Fruit fly (Drosophila melanogaster) whole organism, embryonic: Measurements from ENCODE around the gene CG43052.

ENCODE experiments used
- Asciz ChIP-seq: fragments of 200-800 bp; sonication (Bioruptor generic); optimal IDR thresholded peaks from 2 replicates; lab custom pipeline; 2017; ENCODE audit warnings: missing biosample characterization, mild to moderate bottlenecking, missing genetic modification characterization, missing genetic modification reagents
- CG10654 ChIP-seq: fragments of 200-800 bp; sonication (Bioruptor generic); optimal IDR thresholded peaks from 2 replicates; lab custom pipeline; 2016; ENCODE audit warnings: missing biosample characterization, missing genetic modification characterization
- CG11398 ChIP-seq: fragments of 200-800 bp; sonication (Bioruptor generic); optimal IDR thresholded peaks from 2 replicates; lab custom pipeline; 2016; ENCODE audit warnings: missing biosample characterization, missing genetic modification characterization
- CG12071 ChIP-seq: fragments of 200-800 bp; sonication (Bioruptor generic); optimal IDR thresholded peaks from 3 replicates; lab custom pipeline; 2018; ENCODE audit warnings: missing biosample characterization, mild to moderate bottlenecking, missing genetic modification characterization
- CG15269 ChIP-seq: fragments of 200-800 bp; sonication (Bioruptor generic); optimal IDR thresholded peaks from 2 replicates; lab custom pipeline; 2018; ENCODE audit warnings: missing biosample characterization, mild to moderate bottlenecking, missing genetic modification characterization, moderate library complexity
- CG1529 ChIP-seq: fragments of 200-800 bp; sonication (Bioruptor generic); optimal IDR thresholded peaks from 3 replicates; lab custom pipeline; 2018; ENCODE audit warnings: missing biosample characterization, missing genetic modification characterization
- CG15514 ChIP-seq: fragments of 200-800 bp; sonication (Bioruptor generic); optimal IDR thresholded peaks from 3 replicates; lab custom pipeline; 2017; ENCODE audit warnings: missing biosample characterization, missing genetic modification characterization, mild to moderate bottlenecking, moderate library complexity, missing genetic modification reagents
- CG1792 ChIP-seq: fragments of 200-800 bp; sonication (Bioruptor generic); optimal IDR thresholded peaks from 2 replicates; lab custom pipeline; 2016; ENCODE audit warnings: missing biosample characterization, missing genetic modification characterization
- CG31388 ChIP-seq: fragments of 200-800 bp; sonication (Bioruptor generic); optimal IDR thresholded peaks from 2 replicates; lab custom pipeline; 2016; ENCODE audit warnings: missing biosample characterization, missing genetic modification characterization
- CG4617 ChIP-seq: fragments of 200-800 bp; sonication (Bioruptor generic); optimal IDR thresholded peaks from 3 replicates; lab custom pipeline; 2016; ENCODE audit warnings: missing biosample characterization, missing genetic modification characterization, borderline replicate concordance
- CG7839 ChIP-seq: fragments of 200-800 bp; sonication (Bioruptor generic); optimal IDR thresholded peaks from 3 replicates; lab custom pipeline; 2018; ENCODE audit warnings: missing biosample characterization, mild to moderate bottlenecking, missing genetic modification characterization, moderate library complexity
- CG9797 ChIP-seq: fragments of 200-800 bp; sonication (Bioruptor generic); optimal IDR thresholded peaks from 3 replicates; lab custom pipeline; 2018; ENCODE audit warnings: missing biosample characterization, mild to moderate bottlenecking, missing genetic modification characterization
- CkIIα-i1 ChIP-seq: fragments of 200-800 bp; sonication (Bioruptor generic); IDR thresholded peaks from 2 replicates; pipeline ENCODE4 v1.3.6; 2022; ENCODE audit warnings: missing biosample characterization, missing genetic modification characterization
- Dip2 ChIP-seq: fragments of 200-800 bp; sonication (Bioruptor generic); IDR thresholded peaks from 2 replicates; pipeline ENCODE4 v1.3.6; 2022; ENCODE audit warnings: missing biosample characterization, missing genetic modification characterization
- Eip74EF ChIP-seq, 2 experiments: fragments of 200-800 bp in 1 of 2; fragments of >200 bp in 1 of 2; sonication (Bioruptor generic) in 1 of 2; optimal IDR thresholded peaks; 2 replicates each; lab custom pipeline; 2017 to 2019; ENCODE audit warnings: missing biosample characterization in 2 of 2, missing genetic modification characterization in 2 of 2, mild to moderate bottlenecking in 1 of 2, moderate library complexity in 1 of 2
- Med ChIP-seq: fragments of 200-800 bp; sonication (Bioruptor generic); peaks from one replicate; lab custom pipeline; 2016; ENCODE audit warnings: missing biosample characterization, missing genetic modification characterization, mild to moderate bottlenecking, inconsistent platforms, moderate library complexity
- Opbp ChIP-seq: fragments of 200-800 bp; sonication (Bioruptor generic); IDR thresholded peaks from 3 replicates; pipeline ENCODE4 v1.3.6; 2022; ENCODE audit warnings: missing biosample characterization, missing genetic modification characterization; ENCODE audit not compliant: partially characterized antibody
- Pdp1 ChIP-seq, 2 experiments: fragments of 200-800 bp; sonication (Bioruptor generic); optimal IDR thresholded peaks; 3 replicates each; lab custom pipeline; 2016; ENCODE audit warnings: missing biosample characterization in 2 of 2, missing genetic modification characterization in 2 of 2, mild to moderate bottlenecking in 1 of 2, moderate library complexity in 1 of 2
- Rx ChIP-seq: fragments of 200-800 bp; sonication (Bioruptor generic); IDR thresholded peaks from 2 replicates; pipeline ENCODE4 v1.3.6; 2022; ENCODE audit warnings: missing biosample characterization, missing genetic modification characterization
- Sin3A ChIP-seq: fragments of >200 bp; optimal IDR thresholded peaks from 2 replicates; lab custom pipeline; 2018
- Sox102F ChIP-seq: fragments of 200-800 bp; sonication (Bioruptor generic); optimal IDR thresholded peaks from 2 replicates; lab custom pipeline; 2018; ENCODE audit warnings: missing biosample characterization, mild to moderate bottlenecking, missing genetic modification characterization, moderate library complexity
- Vsx1 ChIP-seq: fragments of 200-800 bp; sonication (Bioruptor generic); optimal IDR thresholded peaks from 2 replicates; lab custom pipeline; 2017; ENCODE audit warnings: missing biosample characterization, mild to moderate bottlenecking, missing genetic modification characterization, missing genetic modification reagents
- Xrp1 ChIP-seq: fragments of 200-800 bp; sonication (Bioruptor generic); IDR thresholded peaks from 2 replicates; pipeline ENCODE4 v1.3.6; 2022; ENCODE audit warnings: missing biosample characterization, missing genetic modification characterization
- abd-A ChIP-seq: fragments of 200-800 bp; sonication (Bioruptor generic); optimal IDR thresholded peaks from 3 replicates; lab custom pipeline; 2019; ENCODE audit warnings: missing biosample characterization, mild to moderate bottlenecking, missing genetic modification characterization, moderate library complexity
- cad ChIP-seq: fragments of >200 bp; optimal IDR thresholded peaks from 2 replicates; lab custom pipeline; 2017; ENCODE audit warnings: missing biosample characterization, missing genetic modification characterization
- chinmo ChIP-seq: fragments of 200-800 bp; sonication (Bioruptor generic); IDR thresholded peaks from 4 replicates; pipeline ENCODE4 v1.3.6; 2022; ENCODE audit warnings: missing biosample characterization, missing genetic modification characterization; ENCODE audit not compliant: partially characterized antibody
- dmrt11E ChIP-seq: fragments of 200-800 bp; sonication (Bioruptor generic); optimal IDR thresholded peaks from 3 replicates; lab custom pipeline; 2018; ENCODE audit warnings: missing biosample characterization, mild to moderate bottlenecking, missing genetic modification characterization, moderate library complexity
- gsb-n ChIP-seq: fragments of 200-800 bp; sonication (Bioruptor generic); optimal IDR thresholded peaks from 3 replicates; lab custom pipeline; 2018; ENCODE audit warnings: missing biosample characterization, mild to moderate bottlenecking, missing genetic modification characterization
- nerfin-1 ChIP-seq: fragments of 200-800 bp; sonication (Bioruptor generic); optimal IDR thresholded peaks from 3 replicates; lab custom pipeline; 2019; ENCODE audit warnings: missing biosample characterization, mild to moderate bottlenecking, missing genetic modification characterization, moderate library complexity
- oc ChIP-seq: fragments of 200-800 bp; sonication (Bioruptor generic); optimal IDR thresholded peaks from 2 replicates; lab custom pipeline; 2018; ENCODE audit warnings: missing biosample characterization, mild to moderate bottlenecking, missing genetic modification characterization, moderate library complexity
- sc ChIP-seq, 3 experiments: fragments of >200 bp in 2 of 3; fragments of 200-800 bp in 1 of 3; sonication (Bioruptor generic) in 1 of 3; optimal IDR thresholded peaks; 2 replicates in 2 of 3; 3 replicates in 1 of 3; lab custom pipeline; 2017; ENCODE audit warnings: mild to moderate bottlenecking in 1 of 3, missing biosample characterization in 1 of 3, missing genetic modification characterization in 1 of 3, missing genetic modification reagents in 1 of 3
- sd ChIP-seq: fragments of 200-800 bp; sonication (Bioruptor generic); optimal IDR thresholded peaks from 3 replicates; lab custom pipeline; 2018; ENCODE audit warnings: missing biosample characterization, mild to moderate bottlenecking, missing genetic modification characterization, moderate library complexity
- sens ChIP-seq: fragments of 200-800 bp; sonication (Bioruptor generic); peaks from one replicate; lab custom pipeline; 2016; ENCODE audit warnings: missing biosample characterization, missing genetic modification characterization
- shn ChIP-seq: fragments of 200-800 bp; sonication (Bioruptor generic); optimal IDR thresholded peaks from 3 replicates; lab custom pipeline; 2016; ENCODE audit warnings: missing biosample characterization, missing genetic modification characterization
- sna ChIP-seq: fragments of 200-800 bp; sonication (Bioruptor generic); IDR thresholded peaks from 2 replicates; pipeline ENCODE4 v1.3.6; 2022; ENCODE audit warnings: missing biosample characterization, missing genetic modification characterization; ENCODE audit not compliant: partially characterized antibody
- sqz ChIP-seq: fragments of 200-800 bp; sonication (Bioruptor generic); optimal IDR thresholded peaks from 3 replicates; lab custom pipeline; 2018; ENCODE audit warnings: missing biosample characterization, mild to moderate bottlenecking, missing genetic modification characterization
- tll ChIP-seq, 2 experiments: fragments of 200-800 bp in 1 of 2; fragments of >200 bp in 1 of 2; sonication (Bioruptor generic) in 1 of 2; optimal IDR thresholded peaks; 2 replicates each; lab custom pipeline; 2017 to 2019; ENCODE audit warnings: missing biosample characterization in 2 of 2, missing genetic modification characterization in 2 of 2, mild to moderate bottlenecking in 1 of 2, moderate library complexity in 1 of 2
- vnd ChIP-seq: fragments of 200-800 bp; sonication (Bioruptor generic); IDR thresholded peaks from 3 replicates; pipeline ENCODE4 v1.3.6; 2022; ENCODE audit warnings: missing biosample characterization, missing genetic modification characterization; ENCODE audit not compliant: partially characterized antibody
- vvl ChIP-seq: fragments of 200-800 bp; sonication (Bioruptor generic); IDR thresholded peaks from 2 replicates; pipeline ENCODE4 v1.3.6; 2022; ENCODE audit warnings: missing biosample characterization, missing genetic modification characterization

Gene CG43052

dm6 chr2L:14396263-14396662 lies 44.4 kb downstream of the CG43052 start (continued):
- TF ChIP-seq nerfin-1 (tag; lab: Kevin White, UChicago): no peak
- no peak for TF ChIP-seq CG11398 (GFP tag; lab: Kevin White, UChicago)
- peak; percentile 65 for TF ChIP-seq sens
- TF ChIP-seq CG1529 (GFP tag; lab: Kevin White, UChicago): no peak
- TF ChIP-seq CG9797 (GFP tag; lab: Kevin White, UChicago): no peak
- TF ChIP-seq Sox102F: peak; percentile 29
- TF ChIP-seq dmrt11E (tag; lab: Kevin White, UChicago): no peak
- TF ChIP-seq CG4617 (GFP tag; lab: Kevin White, UChicago): no peak
- peak; percentile 33 for TF ChIP-seq CG15514 (GFP tag; lab: Kevin White, UChicago)
- no peak for TF ChIP-seq CkIIα-i1
- peak; percentile 2 for TF ChIP-seq Asciz
- TF ChIP-seq CG12071 (GFP tag; lab: Kevin White, UChicago): peak; percentile 34
- TF ChIP-seq Dip2: no peak
- peak; percentile 8 for TF ChIP-seq Vsx1
- TF ChIP-seq Eip74EF (GFP tag; optimal IDR thresholded peaks at IDR 0.05; lab: Kevin White, UChicago): peak in 1 of 2 experiments; percentile 41
- TF ChIP-seq CG1792: no peak
- TF ChIP-seq CG15269 (tag; lab: Kevin White, UChicago): peak; percentile 40
- no peak for TF ChIP-seq sna (GFP tag; lab: Robert Waterston, UW)
- no peak for TF ChIP-seq Opbp (GFP tag; lab: Robert Waterston, UW)
- TF ChIP-seq tll (GFP tag; optimal IDR thresholded peaks at IDR 0.05; lab: Kevin White, UChicago): no peak
- TF ChIP-seq chinmo: 0 out of 4 replicates have a peak, but pooled peaks have one; percentile 75
- TF ChIP-seq CG7839 (tag; lab: Kevin White, UChicago): peak; percentile 4
- TF ChIP-seq Sin3A (lab: Kevin White, UChicago): no peak
- TF ChIP-seq vnd (GFP tag; lab: Robert Waterston, UW): no peak
- peak; percentile 65 for TF ChIP-seq sd (tag; lab: Kevin White, UChicago)
- TF ChIP-seq sc (optimal IDR thresholded peaks at IDR 0.05; lab: Kevin White, UChicago): no peak
- TF ChIP-seq sc (GFP tag; optimal IDR thresholded peaks at IDR 0.05; lab: Kevin White, UChicago): no peak
- TF ChIP-seq CG10654: no peak
- TF ChIP-seq abd-A (tag; lab: Kevin White, UChicago): peak; percentile 2
- TF ChIP-seq Xrp1 (GFP tag; lab: Robert Waterston, UW): peak; percentile 18; the same call in 1 of the 2 replicates
- no peak for TF ChIP-seq shn (GFP tag; lab: Kevin White, UChicago)
- TF ChIP-seq, all 482 proteins: peak for 44

DNA sequence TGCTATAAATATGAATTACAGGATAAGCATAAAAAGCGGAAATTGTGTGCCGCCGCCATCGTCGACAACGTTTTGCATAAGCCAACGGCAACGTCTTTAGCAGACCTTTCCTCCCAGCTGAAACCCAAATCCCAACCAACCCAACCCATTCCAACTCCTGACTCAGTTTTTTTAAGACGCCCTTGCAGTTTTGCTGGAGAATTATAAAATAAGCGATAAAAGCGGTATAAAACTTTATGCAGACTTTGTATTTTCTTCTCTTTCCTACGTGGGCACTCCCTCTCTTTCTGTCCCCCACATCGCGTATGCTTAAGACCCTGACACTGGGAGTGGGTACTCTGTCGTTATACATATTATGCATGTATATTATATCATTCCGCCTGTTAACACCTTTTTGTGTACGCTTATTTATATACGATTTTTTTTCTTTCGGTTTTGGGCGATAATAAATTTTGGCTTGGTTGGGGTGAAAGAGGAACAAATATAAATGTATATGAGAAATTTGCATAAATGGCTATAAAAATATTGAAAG lies 45.3 kb downstream of the CG43052 start:
- TF ChIP-seq Rx (GFP tag; lab: Robert Waterston, UW): no peak
- TF ChIP-seq chinmo: 0 out of 4 replicates have a peak, but pooled peaks have one; percentile 14
- TF ChIP-seq vvl (GFP tag; lab: Robert Waterston, UW): peak; percentile 14; the same call in 1 of the 2 replicates
- no peak for TF ChIP-seq gsb-n (tag; lab: Kevin White, UChicago)
- peak in 1 of 2 experiments; percentile 60 for TF ChIP-seq Pdp1 (GFP tag; optimal IDR thresholded peaks at IDR 0.05; lab: Kevin White, UChicago)
- peak; percentile 31 for TF ChIP-seq sens
- TF ChIP-seq sqz (GFP tag; lab: Kevin White, UChicago): peak; percentile 3
- TF ChIP-seq abd-A (tag; lab: Kevin White, UChicago): peak; percentile 34
- TF ChIP-seq Med (GFP tag; lab: Kevin White, UChicago): peak; percentile 52
- TF ChIP-seq CG31388 (GFP tag; lab: Kevin White, UChicago): no peak
- TF ChIP-seq cad (GFP tag; lab: Kevin White, UChicago): no peak
- TF ChIP-seq oc: peak; percentile 65
- TF ChIP-seq, all 482 proteins: peak for 8
